Worm (Caenorhabditis elegans): ENCODE results near the gene C35B1.7.

DNA sequence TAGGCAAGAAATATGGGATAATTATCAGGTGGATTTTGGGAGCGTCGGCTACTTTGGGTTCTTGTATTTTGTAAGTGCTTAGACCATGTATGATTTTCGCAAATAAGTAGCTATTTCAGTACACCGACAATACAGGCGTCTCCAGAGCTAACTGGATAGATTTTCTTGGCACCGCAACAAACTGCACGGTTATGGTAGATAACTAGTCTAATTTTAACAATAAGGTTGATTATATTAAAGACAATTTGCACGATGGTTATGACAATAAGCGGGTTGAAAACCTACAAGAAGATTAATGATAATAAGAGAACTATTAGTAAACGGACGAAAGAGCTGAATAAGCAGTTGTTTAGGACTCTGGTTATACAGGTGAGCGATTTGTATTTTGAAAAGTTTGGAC, 41.5 kb upstream of the C35B1.7 start:
- TF ChIP-seq alr-1 (tag; optimal IDR thresholded peaks at IDR 0.05; ENCODE audit: borderline replicate concordance) (no peak), unc-62 (GFP tag; optimal IDR thresholded peaks at IDR 0.05) (no peak), ceh-90 (tag; optimal IDR thresholded peaks at IDR 0.05) (no peak), elt-2 (tag; optimal IDR thresholded peaks at IDR 0.05) (no peak), tbx-2 (tag; optimal IDR thresholded peaks at IDR 0.05) (no peak), pqm-1 (tag; optimal IDR thresholded peaks at IDR 0.05) (no peak), grh-1 (GFP tag; IDR thresholded peaks at IDR 0.05) (no peak), lir-3 (tag; optimal IDR thresholded peaks at IDR 0.05; ENCODE audit: poor library complexity) (no peak)
